Worm (Caenorhabditis elegans) whole organism, L3 larva: Measurements from ENCODE around the gene cyp-29A2.

ENCODE experiments used
- R02D3.7 ChIP-seq: fragments of 150-350 bp; optimal IDR thresholded peaks from 2 replicates; lab custom pipeline; 2014; ENCODE audit warnings: missing biosample characterization, missing genetic modification characterization
- ceh-82 ChIP-seq: fragments of 150-350 bp; optimal IDR thresholded peaks from 2 replicates; lab custom pipeline; 2014; ENCODE audit warnings: missing biosample characterization, missing genetic modification characterization
- egl-27 ChIP-seq: sonication (generic microtip); optimal IDR thresholded peaks from 4 replicates; lab custom pipeline; 2017; ENCODE audit warnings: missing biosample characterization, missing genetic modification reagents, missing genetic modification characterization
- elt-2 ChIP-seq: sonication (generic microtip); optimal IDR thresholded peaks from 2 replicates; lab custom pipeline; 2016; ENCODE audit warnings: missing genetic modification reagents, mild to moderate bottlenecking, missing genetic modification characterization, missing compliant biosample characterization
- nfya-1 ChIP-seq: sonication (generic microtip); optimal IDR thresholded peaks from 2 replicates; lab custom pipeline; 2017; ENCODE audit warnings: missing genetic modification characterization, mild to moderate bottlenecking, missing compliant biosample characterization, antibody characterized with exemption, moderate library complexity; ENCODE audit not compliant: insufficient read depth
- nhr-11 ChIP-seq: fragments of 150-350 bp; optimal IDR thresholded peaks from 2 replicates; lab custom pipeline; 2014; ENCODE audit warnings: missing biosample characterization, missing genetic modification characterization
- pha-4 ChIP-seq: fragments of 150-350 bp; optimal IDR thresholded peaks from 2 replicates; lab custom pipeline; 2014; ENCODE audit warnings: missing biosample characterization, missing genetic modification reagents, missing genetic modification characterization

- TF ChIP-seq R02D3.7, result no peak
- no peak for TF ChIP-seq ceh-82
- TF ChIP-seq pha-4, result no peak
- TF ChIP-seq nfya-1 (tag; lab: Kevin White, UChicago), result no peak
- no peak for TF ChIP-seq egl-27
- no peak for TF ChIP-seq elt-2
- no peak for TF ChIP-seq nhr-11 (tag; lab: Kevin White, UChicago)
Measured at ce11 chrV:11251798-11252197, 34.4 kb downstream of the cyp-29A2 start.
